Worm (Caenorhabditis elegans) whole organism, late embryonic: Measurements from ENCODE around the gene mvk-1.

Source experiments
- ama-1 ChIP-seq: fragments of 150-350 bp; optimal IDR thresholded peaks from 2 replicates; lab custom pipeline; 2014
- ceh-18 ChIP-seq: sonication (generic microtip); optimal IDR thresholded peaks from 2 replicates; lab custom pipeline; 2016; ENCODE audit warnings: missing genetic modification characterization, missing compliant biosample characterization
- ceh-22 ChIP-seq: sonication (generic microtip); optimal IDR thresholded peaks from 2 replicates; lab custom pipeline; 2017; ENCODE audit warnings: missing biosample characterization, missing genetic modification characterization
- dve-1 ChIP-seq: sonication (generic microtip); optimal IDR thresholded peaks from 2 replicates; lab custom pipeline; 2017; ENCODE audit warnings: antibody characterized with exemption, mild to moderate bottlenecking, missing genetic modification characterization, missing compliant biosample characterization
- fax-1 ChIP-seq: sonication (generic microtip); optimal IDR thresholded peaks from 2 replicates; lab custom pipeline; 2016; ENCODE audit warnings: missing genotype, missing genetic modification characterization, missing compliant biosample characterization
- gmeb-2 ChIP-seq: sonication (generic microtip); optimal IDR thresholded peaks from 2 replicates; lab custom pipeline; 2016; ENCODE audit warnings: missing genetic modification characterization, inconsistent platforms, missing compliant biosample characterization
- hlh-8 ChIP-seq: sonication (generic microtip); optimal IDR thresholded peaks from 2 replicates; lab custom pipeline; 2016; ENCODE audit warnings: missing genotype, missing genetic modification characterization, missing compliant biosample characterization
- nhr-11 ChIP-seq: fragments of 150-350 bp; optimal IDR thresholded peaks from 2 replicates; lab custom pipeline; 2014; ENCODE audit warnings: missing biosample characterization, missing genetic modification characterization
- pha-4 ChIP-seq: fragments of 150-350 bp; optimal IDR thresholded peaks from 2 replicates; lab custom pipeline; 2018; ENCODE audit warnings: missing biosample characterization, missing genetic modification reagents, missing genetic modification characterization
- pqm-1 ChIP-seq: sonication (generic microtip); optimal IDR thresholded peaks from 2 replicates; lab custom pipeline; 2016; ENCODE audit warnings: missing genetic modification characterization, missing compliant biosample characterization

ce11 chrIII:6135211-6135610, 867 bp downstream of the mvk-1 start:
- TF ChIP-seq dve-1 (tag; lab: Kevin White, UChicago) (no peak), pha-4 (no peak), fax-1 (tag; lab: Kevin White, UChicago) (no peak), hlh-8 (tag; lab: Kevin White, UChicago) (no peak), ceh-22 (tag; lab: Kevin White, UChicago) (no peak), nhr-11 (no peak), ama-1 (lab: Kevin White, UChicago) (no peak), pqm-1 (no peak), ceh-18 (tag; lab: Kevin White, UChicago) (no peak), gmeb-2 (no peak)
